Worm (Caenorhabditis elegans): ENCODE measurements around the gene ZK673.4.
A peak's percentile ranks its signal among the peaks of the same experiment; 100 is the strongest.

Gene ZK673.4

DNA sequence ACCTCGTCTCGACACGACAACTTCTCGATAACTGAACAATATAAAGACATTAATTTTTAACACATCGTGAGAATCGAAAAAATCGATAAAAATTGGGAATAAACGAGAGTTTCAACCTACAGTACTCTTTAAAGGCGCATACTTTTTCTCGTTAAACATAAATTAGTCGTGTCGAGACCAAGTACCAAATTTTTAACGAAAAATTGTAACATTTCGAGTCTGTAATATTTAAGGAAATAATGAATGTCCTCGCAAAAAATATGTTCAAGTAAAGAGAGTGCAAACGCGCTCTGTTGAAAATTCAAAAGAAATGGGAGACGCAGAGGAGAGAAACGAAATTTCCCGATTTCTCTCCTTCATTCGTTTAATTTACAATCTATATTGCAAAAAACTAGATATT is 2.4 kb upstream of the ZK673.4 start:
- TF ChIP-seq dmd-6 (GFP tag; IDR thresholded peaks at IDR 0.05): no peak
- TF ChIP-seq lir-3 (tag; optimal IDR thresholded peaks at IDR 0.05): no peak
- no peak for TF ChIP-seq D1046.2 (GFP tag; IDR thresholded peaks at IDR 0.05)
- no peak for TF ChIP-seq saeg-2 (GFP tag; IDR thresholded peaks at IDR 0.05)
- TF ChIP-seq mdl-1 (tag; optimal IDR thresholded peaks at IDR 0.05): no peak
- TF ChIP-seq snpc-4 (tag; optimal IDR thresholded peaks at IDR 0.05): no peak
- TF ChIP-seq zfp-3 (GFP tag; conservative IDR thresholded peaks at IDR 0.05): peak; percentile 47; the same call in 1 of the 2 replicates
- TF ChIP-seq skn-1 (tag; optimal IDR thresholded peaks at IDR 0.05): no peak
- TF ChIP-seq nhr-42 (GFP tag; IDR thresholded peaks at IDR 0.05): no peak
- no peak for TF ChIP-seq ztf-7 (tag; optimal IDR thresholded peaks at IDR 0.05)
- peak; percentile 14 for TF ChIP-seq mes-2 (tag; optimal IDR thresholded peaks at IDR 0.05; ENCODE audit: poor library complexity, severe bottlenecking)
- no peak for TF ChIP-seq vab-7 (GFP tag; IDR thresholded peaks at IDR 0.05)
- peak; percentile 72 for TF ChIP-seq lin-38 (GFP tag; IDR thresholded peaks at IDR 0.05)
- no peak for TF ChIP-seq zip-11 (GFP tag; IDR thresholded peaks at IDR 0.05)
- no peak for TF ChIP-seq mdt-29 (GFP tag; IDR thresholded peaks at IDR 0.05)
- TF ChIP-seq duxl-1 (tag; optimal IDR thresholded peaks at IDR 0.05; ENCODE audit: poor library complexity): no peak
- peak; percentile 0 for TF ChIP-seq nhr-102 (tag; optimal IDR thresholded peaks at IDR 0.05)
- TF ChIP-seq daf-16 (GFP tag; optimal IDR thresholded peaks at IDR 0.05): no peak
- TF ChIP-seq daf-16 (tag; optimal IDR thresholded peaks at IDR 0.05): peak; percentile 8
- TF ChIP-seq set-16 (GFP tag; IDR thresholded peaks at IDR 0.05): no peak
- peak; percentile 31 for TF ChIP-seq hlh-30 (tag; optimal IDR thresholded peaks at IDR 0.05; ENCODE audit: insufficient read depth)
- TF ChIP-seq nhr-76 (tag; optimal IDR thresholded peaks at IDR 0.05): no peak
- TF ChIP-seq mep-1 (tag; optimal IDR thresholded peaks at IDR 0.05): peak; percentile 68
- TF ChIP-seq jun-1 (tag; optimal IDR thresholded peaks at IDR 0.05): no peak
- TF ChIP-seq nhr-25 (tag; optimal IDR thresholded peaks at IDR 0.05; ENCODE audit: borderline replicate concordance, insufficient read depth): peak; percentile 12
- no peak for TF ChIP-seq ztf-11 (tag; optimal IDR thresholded peaks at IDR 0.05)
- TF ChIP-seq madf-5 (GFP tag; IDR thresholded peaks at IDR 0.05): no peak
- peak; percentile 56 for TF ChIP-seq ama-1 (optimal IDR thresholded peaks at IDR 0.05)
- peak; percentile 27 for TF ChIP-seq dve-1 (tag; optimal IDR thresholded peaks at IDR 0.05; ENCODE audit: insufficient read depth)
- peak in 1 of 2 experiments; percentile 31 for TF ChIP-seq lsy-2 (tag; optimal IDR thresholded peaks at IDR 0.05)
- TF ChIP-seq attf-4 (tag; optimal IDR thresholded peaks at IDR 0.05): no peak
- no peak for TF ChIP-seq Y105C5A.15 (GFP tag; IDR thresholded peaks at IDR 0.05)
- TF ChIP-seq Y48G9A.11 (GFP tag; IDR thresholded peaks at IDR 0.05): 0 out of 2 replicates have a peak, but pooled peaks have one; percentile 25
- TF ChIP-seq pha-4 (GFP tag; IDR thresholded peaks at IDR 0.05): no peak
- TF ChIP-seq pha-4 (tag; optimal IDR thresholded peaks at IDR 0.05): no peak
- TF ChIP-seq tra-1 (GFP tag; IDR thresholded peaks at IDR 0.05): no peak
- no peak for TF ChIP-seq daf-19 (GFP tag; conservative IDR thresholded peaks at IDR 0.05)
- TF ChIP-seq fkh-10 (GFP tag; optimal IDR thresholded peaks at IDR 0.05): no peak
- no peak for TF ChIP-seq pqm-1 (tag; optimal IDR thresholded peaks at IDR 0.05)
- TF ChIP-seq daf-8 (GFP tag; IDR thresholded peaks at IDR 0.05): no peak
- no peak for TF ChIP-seq nhr-77 (tag; optimal IDR thresholded peaks at IDR 0.05)
- no peak for TF ChIP-seq lin-29 (GFP tag; IDR thresholded peaks at IDR 0.05)
- no peak for TF ChIP-seq unc-39 (tag; optimal IDR thresholded peaks at IDR 0.05)
- no peak for TF ChIP-seq ceh-44 (GFP tag; IDR thresholded peaks at IDR 0.05)
- TF ChIP-seq sdz-12 (GFP tag; optimal IDR thresholded peaks at IDR 0.05): peak; percentile 72
- TF ChIP-seq F26F4.8 (GFP tag; conservative IDR thresholded peaks at IDR 0.05): no peak
- TF ChIP-seq nhr-11 (tag; optimal IDR thresholded peaks at IDR 0.05): peak; percentile 44
- no peak for TF ChIP-seq egl-43 (GFP tag; IDR thresholded peaks at IDR 0.05)
- peak; percentile 64 for TF ChIP-seq aha-1 (tag)
- no peak for TF ChIP-seq ctbp-1 (GFP tag; IDR thresholded peaks at IDR 0.05)
- TF ChIP-seq ces-1 (GFP tag; optimal IDR thresholded peaks at IDR 0.05): no peak
